Fruit fly (Drosophila melanogaster) whole organism: ENCODE results near the gene CG3119.

ENCODE experiments used
- CG8478 ChIP-seq: fragments of >200 bp; optimal IDR thresholded peaks from 2 replicates; lab custom pipeline; 2018; ENCODE audit warnings: inconsistent platforms
- Dll ChIP-seq: fragments of >200 bp; optimal IDR thresholded peaks from 2 replicates; lab custom pipeline; 2017
- EcR ChIP-seq, 2 experiments: fragments of >200 bp; optimal IDR thresholded peaks; 2 replicates each; lab custom pipeline; 2017; ENCODE audit warnings: missing biosample characterization in 2 of 2, missing genetic modification characterization in 2 of 2, missing genetic modification reagents in 2 of 2
- pan ChIP-seq: fragments of >200 bp; optimal IDR thresholded peaks from 2 replicates; lab custom pipeline; 2017
- psq ChIP-seq: fragments of >200 bp; optimal IDR thresholded peaks from 2 replicates; lab custom pipeline; 2017
- usp ChIP-seq: fragments of >200 bp; optimal IDR thresholded peaks from 2 replicates; lab custom pipeline; 2017; ENCODE audit warnings: missing biosample characterization, missing genetic modification characterization, mixed read lengths

DNA sequence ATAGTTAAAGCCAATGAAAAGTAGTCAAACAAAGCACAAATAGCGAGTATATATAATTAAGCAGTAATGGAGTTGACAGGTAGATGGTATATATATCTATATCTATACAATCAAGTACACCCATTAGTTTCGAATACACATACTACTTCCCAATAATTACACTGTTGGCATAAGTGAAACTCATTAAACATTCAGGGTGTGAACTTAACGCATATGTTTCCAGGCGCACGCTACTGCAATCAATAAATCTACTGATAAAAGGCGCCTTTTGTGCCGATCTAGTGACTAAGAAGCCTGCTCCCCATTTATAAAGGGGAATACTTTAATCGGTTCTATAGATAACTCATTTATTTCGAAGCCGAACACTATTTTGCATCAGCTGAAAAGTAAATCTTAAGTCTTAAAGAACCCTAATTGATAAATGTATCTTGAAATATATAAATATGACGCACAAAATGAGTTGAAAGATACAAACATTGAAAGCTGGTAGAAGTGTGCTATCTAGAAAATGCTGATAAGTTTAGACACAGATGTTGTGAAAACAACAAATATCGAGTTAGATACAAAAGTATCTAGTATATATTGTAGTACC lies 46.2 kb upstream of the CG3119 start:
- TF ChIP-seq Dll: no peak
- TF ChIP-seq usp (GFP tag; lab: Kevin White, UChicago): no peak
- no peak for TF ChIP-seq pan (lab: Kevin White, UChicago)
- TF ChIP-seq psq: no peak
- no peak for TF ChIP-seq EcR (GFP tag; optimal IDR thresholded peaks at IDR 0.05; lab: Kevin White, UChicago)
- no peak for TF ChIP-seq CG8478
